Worm (Caenorhabditis elegans): ENCODE data around the gene C02G6.2.

DNA sequence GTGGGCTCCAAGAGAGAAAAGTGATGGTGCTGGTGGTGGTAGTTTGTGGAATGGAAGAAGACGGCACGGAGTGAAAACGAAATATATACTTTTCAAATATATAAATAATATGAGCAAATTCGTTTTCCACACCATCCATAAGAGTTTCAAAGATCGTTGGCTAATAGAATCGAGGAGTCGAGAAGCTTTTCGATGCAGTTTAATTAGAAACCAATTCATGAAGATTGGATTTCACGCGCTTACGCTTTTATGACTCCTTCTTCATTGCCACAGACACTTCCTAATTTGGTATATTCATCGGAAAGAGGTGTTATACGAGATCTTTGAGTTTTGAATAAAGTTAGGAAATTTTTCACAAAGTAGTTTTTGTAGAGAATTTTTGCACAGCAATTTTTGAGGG lies 21.2 kb upstream of the C02G6.2 start:
- TF ChIP-seq him-1 (tag; optimal IDR thresholded peaks at IDR 0.05) (no peak), dao-5 (tag; optimal IDR thresholded peaks at IDR 0.05) (no peak)
